Worm (Caenorhabditis elegans) whole organism, young adult: Measurements from ENCODE around the gene Y53F4B.21.

ENCODE experiments used
- B0035.1 ChIP-seq: sonication (generic microtip); optimal IDR thresholded peaks from 2 replicates; lab custom pipeline; 2016; ENCODE audit warnings: missing genetic modification characterization, mild to moderate bottlenecking, missing compliant biosample characterization, missing genotype, missing genetic modification reagents
- B0261.1 ChIP-seq: sonication (generic microtip); optimal IDR thresholded peaks from 2 replicates; lab custom pipeline; 2016; ENCODE audit warnings: mild to moderate bottlenecking, missing genetic modification characterization, moderate library complexity, missing compliant biosample characterization
- C17E4.6 ChIP-seq: fragments of 200-800 bp; sonication (Bioruptor generic); IDR thresholded peaks from 2 replicates; pipeline ENCODE4 v1.3.6; 2022; ENCODE audit warnings: missing genetic modification reagents, missing genetic modification characterization, missing compliant biosample characterization
- D2030.7 ChIP-seq: fragments of 200-800 bp; sonication (Bioruptor generic); IDR thresholded peaks from 2 replicates; pipeline ENCODE4 v1.3.6; 2022; ENCODE audit warnings: missing genetic modification reagents, missing genetic modification characterization, missing compliant biosample characterization
- F10E7.11 ChIP-seq: sonication (generic microtip); optimal IDR thresholded peaks from 2 replicates; lab custom pipeline; 2017; ENCODE audit warnings: mild to moderate bottlenecking, missing genetic modification characterization, moderate library complexity, missing compliant biosample characterization
- F33H1.4 ChIP-seq: fragments of 200-800 bp; sonication (Bioruptor generic); IDR thresholded peaks from 2 replicates; pipeline ENCODE4 v1.3.6; 2022; ENCODE audit warnings: missing genetic modification reagents, missing genetic modification characterization, missing compliant biosample characterization
- F57A8.1 ChIP-seq: fragments of 200-800 bp; sonication (Bioruptor generic); optimal IDR thresholded peaks from 2 replicates; lab custom pipeline; 2018; ENCODE audit warnings: mild to moderate bottlenecking, missing genetic modification characterization, moderate library complexity, missing compliant biosample characterization
- F57C9.4 ChIP-seq: sonication (generic microtip); optimal IDR thresholded peaks from 2 replicates; lab custom pipeline; 2017; ENCODE audit warnings: mild to moderate bottlenecking, missing genetic modification characterization, missing compliant biosample characterization
- K11D2.4 ChIP-seq: fragments of 200-800 bp; sonication (Bioruptor generic); IDR thresholded peaks from 2 replicates; pipeline ENCODE4 v1.3.6; 2022; ENCODE audit warnings: missing genetic modification reagents, missing genetic modification characterization, missing compliant biosample characterization
- T07F8.4 ChIP-seq: sonication (generic microtip); optimal IDR thresholded peaks from 2 replicates; lab custom pipeline; 2016; ENCODE audit warnings: mild to moderate bottlenecking, missing genetic modification characterization, moderate library complexity, missing compliant biosample characterization
- T26A5.8 ChIP-seq: sonication (generic microtip); optimal IDR thresholded peaks from 2 replicates; lab custom pipeline; 2016; ENCODE audit warnings: missing genetic modification characterization, missing compliant biosample characterization
- Y53G8AR.9 ChIP-seq: fragments of 200-800 bp; sonication (Bioruptor generic); conservative IDR thresholded peaks from 2 replicates; pipeline ENCODE4 v1.3.6; 2022; ENCODE audit warnings: missing genetic modification reagents, missing genetic modification characterization, missing compliant biosample characterization
- Y56A3A.18 ChIP-seq: fragments of 200-800 bp; sonication (Bioruptor generic); IDR thresholded peaks from 2 replicates; pipeline ENCODE4 v1.3.6; 2022; ENCODE audit warnings: missing genetic modification reagents, missing genetic modification characterization, missing compliant biosample characterization
- Y95B8A.8 ChIP-seq: fragments of 200-800 bp; sonication (Bioruptor generic); IDR thresholded peaks from 2 replicates; pipeline ENCODE4 v1.3.6; 2022; ENCODE audit warnings: missing genetic modification reagents, missing genetic modification characterization, missing compliant biosample characterization
- ama-1 ChIP-seq, 3 experiments: fragments of 150-350 bp in 1 of 3; sonication (generic microtip) in 2 of 3; optimal IDR thresholded peaks; 2 replicates each; lab custom pipeline; 2014 to 2018; ENCODE audit warnings: missing biosample characterization in 2 of 3, missing genetic modification characterization in 2 of 3, missing genetic modification reagents in 2 of 3
- aptf-3 ChIP-seq: fragments of 200-800 bp; sonication (Bioruptor generic); IDR thresholded peaks from 2 replicates; pipeline ENCODE4 v1.3.6; 2022; ENCODE audit warnings: missing genetic modification characterization, missing compliant biosample characterization
- attf-3 ChIP-seq: fragments of 200-800 bp; sonication (Bioruptor generic); conservative IDR thresholded peaks from 2 replicates; pipeline ENCODE4 v1.3.6; 2022; ENCODE audit warnings: missing genetic modification reagents, missing genetic modification characterization, missing compliant biosample characterization
- cebp-1 ChIP-seq, 2 experiments: fragments of 200-800 bp in 1 of 2; sonication (Bioruptor generic) in 1 of 2; sonication (generic microtip) in 1 of 2; IDR thresholded peaks in 1 of 2; optimal IDR thresholded peaks in 1 of 2; 2 replicates each; pipeline versions ENCODE4 v1.3.6 to Lab custom; 2017 to 2022; ENCODE audit warnings: missing compliant biosample characterization in 2 of 2, missing genetic modification characterization in 2 of 2, mild to moderate bottlenecking in 1 of 2, missing genetic modification reagents in 1 of 2, moderate library complexity in 1 of 2
- dpl-1 ChIP-seq: fragments of 150-350 bp; optimal IDR thresholded peaks from 2 replicates; lab custom pipeline; 2014; ENCODE audit warnings: missing biosample characterization, missing genetic modification reagents, missing genetic modification characterization
- egl-18 ChIP-seq: fragments of 200-800 bp; sonication (Bioruptor generic); IDR thresholded peaks from 2 replicates; pipeline ENCODE4 v1.3.6; 2022; ENCODE audit warnings: missing genetic modification reagents, missing genetic modification characterization, missing compliant biosample characterization
- ets-4 ChIP-seq: fragments of 200-800 bp; sonication (Bioruptor generic); optimal IDR thresholded peaks from 2 replicates; lab custom pipeline; 2018; ENCODE audit warnings: mild to moderate bottlenecking, missing genetic modification characterization, missing compliant biosample characterization
- hmg-1.2 ChIP-seq: fragments of 200-800 bp; sonication (Bioruptor generic); IDR thresholded peaks from 2 replicates; pipeline ENCODE4 v1.3.6; 2022; ENCODE audit warnings: missing genetic modification reagents, missing genetic modification characterization, missing compliant biosample characterization
- let-526 ChIP-seq: fragments of 200-800 bp; sonication (Bioruptor generic); IDR thresholded peaks from 2 replicates; pipeline ENCODE4 v1.3.6; 2022; ENCODE audit warnings: missing genetic modification reagents, missing genetic modification characterization, missing compliant biosample characterization
- lsl-1 ChIP-seq: fragments of 200-800 bp; sonication (Bioruptor generic); optimal IDR thresholded peaks from 2 replicates; lab custom pipeline; 2018; ENCODE audit warnings: mild to moderate bottlenecking, missing genetic modification characterization, moderate library complexity, missing compliant biosample characterization
- madf-10 ChIP-seq: sonication (generic microtip); optimal IDR thresholded peaks from 2 replicates; lab custom pipeline; 2016; ENCODE audit warnings: mild to moderate bottlenecking, missing genetic modification characterization, missing compliant biosample characterization
- mxl-1 ChIP-seq: sonication (generic microtip); optimal IDR thresholded peaks from 2 replicates; lab custom pipeline; 2016; ENCODE audit warnings: missing genetic modification characterization, missing compliant biosample characterization
- nfya-1 ChIP-seq: sonication (generic microtip); optimal IDR thresholded peaks from 2 replicates; lab custom pipeline; 2017; ENCODE audit warnings: antibody characterized with exemption, missing compliant biosample characterization, missing genetic modification characterization, borderline replicate concordance; ENCODE audit not compliant: insufficient read depth
- nfya-2 ChIP-seq: fragments of 200-800 bp; sonication (Bioruptor generic); IDR thresholded peaks from 2 replicates; pipeline ENCODE4 v1.3.6; 2022; ENCODE audit warnings: missing genetic modification reagents, missing genetic modification characterization, missing compliant biosample characterization
- rec-8 ChIP-seq, 2 experiments: sonication (generic microtip); optimal IDR thresholded peaks; 2 replicates each; lab custom pipeline; 2016; ENCODE audit warnings: mild to moderate bottlenecking in 2 of 2, missing genetic modification characterization in 2 of 2, missing genetic modification reagents in 2 of 2, missing genotype in 2 of 2, missing biosample characterization in 1 of 2, missing compliant biosample characterization in 1 of 2, moderate library complexity in 1 of 2
- rpc-1 ChIP-seq, 2 experiments: fragments of 150-350 bp in 1 of 2; sonication (generic microtip) in 1 of 2; optimal IDR thresholded peaks; 2 replicates each; lab custom pipeline; 2014 to 2018; ENCODE audit warnings: missing biosample characterization in 1 of 2, missing genetic modification characterization in 1 of 2, missing genetic modification reagents in 1 of 2, missing genotype in 1 of 2
- snpc-3.4 ChIP-seq: sonication (generic microtip); optimal IDR thresholded peaks from 2 replicates; lab custom pipeline; 2017; ENCODE audit warnings: missing genetic modification characterization, mild to moderate bottlenecking, missing compliant biosample characterization, antibody characterized with exemption, moderate library complexity, missing genotype, missing genetic modification reagents
- snpc-4 ChIP-seq, 5 experiments: fragments of 150-350 bp in 1 of 5; sonication (generic microtip) in 4 of 5; optimal IDR thresholded peaks; 2 replicates each; lab custom pipeline; 2014 to 2018; ENCODE audit warnings: missing genetic modification characterization in 5 of 5, missing biosample characterization in 3 of 5, antibody characterized with exemption in 2 of 5, mild to moderate bottlenecking in 2 of 5, missing compliant biosample characterization in 2 of 5, missing genotype in 2 of 5, moderate library complexity in 2 of 5, missing genetic modification reagents in 1 of 5
- somi-1 ChIP-seq: fragments of 200-800 bp; sonication (Bioruptor generic); optimal IDR thresholded peaks from 2 replicates; lab custom pipeline; 2018; ENCODE audit warnings: mild to moderate bottlenecking, missing genetic modification characterization, missing compliant biosample characterization
- sptf-2 ChIP-seq: fragments of 200-800 bp; sonication (Bioruptor generic); optimal IDR thresholded peaks from 2 replicates; lab custom pipeline; 2018; ENCODE audit warnings: mild to moderate bottlenecking, missing genetic modification characterization, missing compliant biosample characterization
- unc-130 ChIP-seq: sonication (generic microtip); optimal IDR thresholded peaks from 2 replicates; lab custom pipeline; 2016; ENCODE audit warnings: missing genetic modification reagents, missing genetic modification characterization, missing compliant biosample characterization
- ztf-18 ChIP-seq: sonication (generic microtip); optimal IDR thresholded peaks from 2 replicates; lab custom pipeline; 2016; ENCODE audit warnings: missing genotype, mild to moderate bottlenecking, missing genetic modification characterization, missing compliant biosample characterization
- ztf-3 ChIP-seq: fragments of 200-800 bp; sonication (Bioruptor generic); optimal IDR thresholded peaks from 2 replicates; lab custom pipeline; 2018; ENCODE audit warnings: mild to moderate bottlenecking, missing genetic modification characterization, missing compliant biosample characterization

The Y53F4B.21 gene

DNA sequence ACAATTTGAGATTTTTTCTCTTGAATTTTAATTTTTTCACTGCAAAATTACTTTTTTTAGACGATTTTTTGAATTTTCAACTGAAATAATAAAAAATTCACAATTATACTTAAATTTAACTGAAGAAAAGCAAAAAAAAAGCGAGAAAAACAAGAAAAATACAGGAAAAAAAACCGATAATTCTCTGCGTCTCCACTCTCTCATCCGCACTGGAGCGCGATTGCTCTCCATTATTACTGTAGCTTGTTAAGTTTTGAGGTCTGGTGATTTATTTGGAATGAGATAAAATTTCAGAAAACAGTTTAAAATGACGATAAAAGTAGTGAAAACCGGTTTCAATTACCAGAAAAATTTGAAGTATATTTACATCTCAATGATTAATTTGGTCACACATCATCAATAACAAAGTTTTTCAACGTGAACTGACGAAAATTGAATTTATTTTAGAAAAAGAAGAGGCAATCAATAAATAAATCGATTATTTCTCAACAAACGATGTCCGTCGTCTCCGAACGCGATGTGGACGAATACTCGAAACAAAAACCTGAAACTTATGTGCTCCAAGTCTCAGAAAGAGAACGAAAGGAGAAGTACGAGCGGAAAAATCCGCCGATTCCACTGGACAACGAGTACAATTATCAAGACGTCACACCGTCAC, 13.1 kb upstream of the Y53F4B.21 start, which contains the start of gene Y53F4B.19 (continued):
- no peak for TF ChIP-seq B0261.1 (tag; lab: Kevin White, UChicago)
- TF ChIP-seq F57C9.4 (tag; lab: Kevin White, UChicago): no peak
- no peak for TF ChIP-seq madf-10
- TF ChIP-seq Y56A3A.18: no peak
- no peak for TF ChIP-seq nfya-2
- no peak for TF ChIP-seq egl-18
- TF ChIP-seq mxl-1 (tag; lab: Kevin White, UChicago): no peak
- TF ChIP-seq ztf-18 (tag; lab: Kevin White, UChicago): no peak
- TF ChIP-seq dpl-1 (GFP tag; lab: Kevin White, UChicago): peak; percentile 39
- TF ChIP-seq snpc-4 (GFP tag; optimal IDR thresholded peaks at IDR 0.05; lab: Kevin White, UChicago): peak; percentile 25
- TF ChIP-seq snpc-4 (tag; optimal IDR thresholded peaks at IDR 0.05; lab: Kevin White, UChicago): peak; percentile 14 to 74 (median 41)
- no peak for TF ChIP-seq ets-4 (GFP tag; lab: Kevin White, UChicago)
- TF ChIP-seq B0035.1 (tag; lab: Kevin White, UChicago): no peak
- TF ChIP-seq rpc-1 (optimal IDR thresholded peaks at IDR 0.05; lab: Kevin White, UChicago): no peak
- TF ChIP-seq rpc-1 (tag; optimal IDR thresholded peaks at IDR 0.05; lab: Kevin White, UChicago): no peak
- TF ChIP-seq nfya-1: no peak
- TF ChIP-seq Y53G8AR.9 (GFP tag; lab: Robert Waterston, UW): no peak
- TF ChIP-seq aptf-3 (GFP tag; lab: Robert Waterston, UW): no peak
- TF ChIP-seq lsl-1: peak; percentile 93
- TF ChIP-seq T07F8.4 (tag; lab: Kevin White, UChicago): no peak
- TF ChIP-seq F57A8.1: no peak
- TF ChIP-seq snpc-3.4: peak; percentile 58
- TF ChIP-seq T26A5.8 (tag; lab: Kevin White, UChicago): no peak
- no peak for TF ChIP-seq cebp-1 (GFP tag; IDR thresholded peaks at IDR 0.05; lab: Robert Waterston, UW)
- TF ChIP-seq cebp-1 (tag; optimal IDR thresholded peaks at IDR 0.05; lab: Kevin White, UChicago): no peak
- no peak for TF ChIP-seq C17E4.6 (GFP tag; lab: Robert Waterston, UW)
- TF ChIP-seq ztf-3: no peak
- TF ChIP-seq hmg-1.2 (GFP tag; lab: Robert Waterston, UW): no peak
- no peak for TF ChIP-seq unc-130
- no peak for TF ChIP-seq somi-1 (GFP tag; lab: Kevin White, UChicago)
- TF ChIP-seq F10E7.11 (tag; lab: Kevin White, UChicago): no peak
- TF ChIP-seq Y95B8A.8 (GFP tag; lab: Robert Waterston, UW): no peak
- TF ChIP-seq ama-1 (optimal IDR thresholded peaks at IDR 0.05; lab: Kevin White, UChicago): no peak
- TF ChIP-seq ama-1 (GFP tag; optimal IDR thresholded peaks at IDR 0.05; lab: Kevin White, UChicago): no peak
- peak; percentile 64 for TF ChIP-seq F33H1.4 (GFP tag; lab: Robert Waterston, UW)
- TF ChIP-seq sptf-2 (GFP tag; lab: Kevin White, UChicago): no peak
- TF ChIP-seq let-526: no peak
- TF ChIP-seq attf-3 (GFP tag; lab: Robert Waterston, UW): no peak
- no peak for TF ChIP-seq K11D2.4 (GFP tag; lab: Robert Waterston, UW)
- TF ChIP-seq rec-8 (tag; optimal IDR thresholded peaks at IDR 0.05; lab: Kevin White, UChicago): no peak
- TF ChIP-seq D2030.7 (GFP tag; lab: Robert Waterston, UW): peak; percentile 92
- TF ChIP-seq, all 124 proteins: peak for 20
